Worm (Caenorhabditis elegans): Measurements from ENCODE around the gene K02E11.4.

ce11 chrV:14252025-14252424 lies 4.1 kb upstream of the K02E11.4 start, which contains the start of gene K02E11.5:
- TF ChIP-seq mls-2 (tag; optimal IDR thresholded peaks at IDR 0.05) (no peak), ztf-11 (tag; optimal IDR thresholded peaks at IDR 0.05) (no peak), elt-3 (tag; optimal IDR thresholded peaks at IDR 0.05) (no peak), unc-39 (tag; optimal IDR thresholded peaks at IDR 0.05) (no peak), zip-8 (tag; optimal IDR thresholded peaks at IDR 0.05) (no peak), elt-1 (tag; optimal IDR thresholded peaks at IDR 0.05; ENCODE audit: borderline replicate concordance, insufficient read depth) (no peak), nhr-76 (tag; optimal IDR thresholded peaks at IDR 0.05) (no peak), nhr-237 (tag; optimal IDR thresholded peaks at IDR 0.05) (no peak), ces-1 (GFP tag; optimal IDR thresholded peaks at IDR 0.05) (no peak), blmp-1 (tag; optimal IDR thresholded peaks at IDR 0.05) (no peak), snpc-4 (tag; optimal IDR thresholded peaks at IDR 0.05) (no peak), nhr-12 (tag; optimal IDR thresholded peaks at IDR 0.05) (no peak), drap-1 (GFP tag; optimal IDR thresholded peaks at IDR 0.05) (no peak)

Measured in whole organism, mixed stage, embryonic.